Fruit fly (Drosophila melanogaster) whole organism, embryonic: ENCODE data around the gene Gr5a.

ENCODE experiments used
- CG10654 ChIP-seq: fragments of 200-800 bp; sonication (Bioruptor generic); optimal IDR thresholded peaks from 2 replicates; lab custom pipeline; 2016; ENCODE audit warnings: missing biosample characterization, missing genetic modification characterization
- CG11696 ChIP-seq: fragments of 200-800 bp; sonication (Bioruptor generic); IDR thresholded peaks from 2 replicates; pipeline ENCODE4 v1.3.6; 2022; ENCODE audit warnings: missing biosample characterization, missing genetic modification characterization
- CG12744 ChIP-seq: fragments of 200-800 bp; sonication (Bioruptor generic); optimal IDR thresholded peaks from 2 replicates; lab custom pipeline; 2016; ENCODE audit warnings: missing biosample characterization, missing genetic modification characterization
- CG13894 ChIP-seq: fragments of 200-800 bp; sonication (Bioruptor generic); optimal IDR thresholded peaks from 3 replicates; lab custom pipeline; 2018; ENCODE audit warnings: missing biosample characterization, mild to moderate bottlenecking, missing genetic modification characterization, moderate library complexity
- CG14860 ChIP-seq: fragments of 200-800 bp; sonication (Bioruptor generic); IDR thresholded peaks from 3 replicates; pipeline ENCODE4 v1.3.6; 2022; ENCODE audit warnings: missing biosample characterization, missing genetic modification characterization; ENCODE audit not compliant: partially characterized antibody
- CG15479 ChIP-seq: fragments of 200-800 bp; sonication (Bioruptor generic); optimal IDR thresholded peaks from 3 replicates; lab custom pipeline; 2019; ENCODE audit warnings: missing biosample characterization, mild to moderate bottlenecking, missing genetic modification characterization, moderate library complexity
- CG15514 ChIP-seq: fragments of 200-800 bp; sonication (Bioruptor generic); optimal IDR thresholded peaks from 3 replicates; lab custom pipeline; 2017; ENCODE audit warnings: missing biosample characterization, missing genetic modification characterization, mild to moderate bottlenecking, moderate library complexity, missing genetic modification reagents
- CG1603 ChIP-seq: fragments of 200-800 bp; sonication (Bioruptor generic); optimal IDR thresholded peaks from 2 replicates; lab custom pipeline; 2019; ENCODE audit warnings: missing biosample characterization, mild to moderate bottlenecking, missing genetic modification characterization, moderate library complexity
- CG2120 ChIP-seq: fragments of 200-800 bp; sonication (Bioruptor generic); optimal IDR thresholded peaks from 3 replicates; lab custom pipeline; 2016; ENCODE audit warnings: missing biosample characterization, missing genetic modification characterization
- CG5180 ChIP-seq: fragments of 200-800 bp; sonication (Bioruptor generic); optimal IDR thresholded peaks from 3 replicates; lab custom pipeline; 2017; ENCODE audit warnings: missing biosample characterization, missing genetic modification characterization, mild to moderate bottlenecking, moderate library complexity, missing genetic modification reagents
- CG6689 ChIP-seq: fragments of 200-800 bp; sonication (Bioruptor generic); IDR thresholded peaks from 2 replicates; pipeline ENCODE4 v1.3.6; 2022; ENCODE audit warnings: missing biosample characterization, missing genetic modification characterization
- CG8944 ChIP-seq: fragments of 200-800 bp; sonication (Bioruptor generic); optimal IDR thresholded peaks from 3 replicates; lab custom pipeline; 2016; ENCODE audit warnings: missing biosample characterization, missing genetic modification characterization
- CG9817 ChIP-seq: fragments of 200-800 bp; sonication (Bioruptor generic); optimal IDR thresholded peaks from 2 replicates; lab custom pipeline; 2018; ENCODE audit warnings: missing biosample characterization, mild to moderate bottlenecking, missing genetic modification characterization, moderate library complexity
- Dref ChIP-seq: fragments of 200-800 bp; sonication (Bioruptor generic); IDR thresholded peaks from 2 replicates; pipeline ENCODE4 v1.3.6; 2022; ENCODE audit warnings: missing biosample characterization, missing genetic modification characterization
- HLH54F ChIP-seq: fragments of 200-800 bp; sonication (Bioruptor generic); optimal IDR thresholded peaks from 3 replicates; lab custom pipeline; 2016; ENCODE audit warnings: missing biosample characterization, missing genetic modification characterization
- HLHmδ ChIP-seq: fragments of 200-800 bp; sonication (Bioruptor generic); optimal IDR thresholded peaks from 2 replicates; lab custom pipeline; 2018; ENCODE audit warnings: missing biosample characterization, mild to moderate bottlenecking, missing genetic modification characterization, moderate library complexity
- Hsf ChIP-seq: fragments of 200-800 bp; sonication (Bioruptor generic); optimal IDR thresholded peaks from 3 replicates; lab custom pipeline; 2016; ENCODE audit warnings: missing biosample characterization, missing genetic modification characterization
- Ptx1 ChIP-seq: fragments of 200-800 bp; sonication (Bioruptor generic); IDR thresholded peaks from 2 replicates; pipeline ENCODE4 v1.3.6; 2022; ENCODE audit warnings: missing biosample characterization, missing genetic modification characterization
- Sry-β ChIP-seq: fragments of 200-800 bp; sonication (Bioruptor generic); optimal IDR thresholded peaks from 2 replicates; lab custom pipeline; 2018; ENCODE audit warnings: missing biosample characterization, mild to moderate bottlenecking, missing genetic modification characterization, moderate library complexity
- bbx ChIP-seq: fragments of 200-800 bp; sonication (Bioruptor generic); IDR thresholded peaks from 2 replicates; pipeline ENCODE4 v1.3.6; 2022; ENCODE audit warnings: missing biosample characterization, missing genetic modification characterization; ENCODE audit not compliant: partially characterized antibody
- dmrt11E ChIP-seq: fragments of 200-800 bp; sonication (Bioruptor generic); optimal IDR thresholded peaks from 3 replicates; lab custom pipeline; 2018; ENCODE audit warnings: missing biosample characterization, mild to moderate bottlenecking, missing genetic modification characterization, moderate library complexity
- gcm ChIP-seq: fragments of 200-800 bp; sonication (Bioruptor generic); optimal IDR thresholded peaks from 2 replicates; lab custom pipeline; 2019; ENCODE audit warnings: missing biosample characterization, mild to moderate bottlenecking, missing genetic modification characterization, moderate library complexity
- hb ChIP-seq: fragments of 200-800 bp; sonication (Bioruptor generic); IDR thresholded peaks from 3 replicates; pipeline ENCODE4 v1.3.6; 2022; ENCODE audit warnings: missing biosample characterization, missing genetic modification characterization; ENCODE audit not compliant: partially characterized antibody
- inv ChIP-seq: fragments of 200-800 bp; sonication (Bioruptor generic); IDR thresholded peaks from 2 replicates; pipeline ENCODE4 v1.3.6; 2022; ENCODE audit warnings: missing biosample characterization, missing genetic modification characterization; ENCODE audit not compliant: partially characterized antibody
- luna ChIP-seq: fragments of 200-800 bp; sonication (Bioruptor generic); optimal IDR thresholded peaks from 2 replicates; lab custom pipeline; 2016; ENCODE audit warnings: missing biosample characterization, missing genetic modification characterization
- mam ChIP-seq: fragments of 200-800 bp; sonication (Bioruptor generic); optimal IDR thresholded peaks from 3 replicates; lab custom pipeline; 2016; ENCODE audit warnings: missing biosample characterization, missing genetic modification characterization
- mld ChIP-seq: fragments of 200-800 bp; sonication (Bioruptor generic); IDR thresholded peaks from 3 replicates; pipeline ENCODE4 v1.3.6; 2022; ENCODE audit warnings: missing biosample characterization, missing genetic modification characterization; ENCODE audit not compliant: partially characterized antibody
- phol ChIP-seq: fragments of 200-800 bp; sonication (Bioruptor generic); optimal IDR thresholded peaks from 3 replicates; lab custom pipeline; 2018; ENCODE audit warnings: missing biosample characterization, mild to moderate bottlenecking, missing genetic modification characterization, moderate library complexity
- pzg ChIP-seq: fragments of 200-800 bp; sonication (Bioruptor generic); optimal IDR thresholded peaks from 3 replicates; lab custom pipeline; 2018; ENCODE audit warnings: missing biosample characterization, mild to moderate bottlenecking, missing genetic modification characterization, moderate library complexity
- row ChIP-seq: fragments of 200-800 bp; sonication (Bioruptor generic); IDR thresholded peaks from 3 replicates; pipeline ENCODE4 v1.3.6; 2022; ENCODE audit warnings: missing biosample characterization, missing genetic modification characterization
- sc ChIP-seq, 3 experiments: fragments of >200 bp in 2 of 3; fragments of 200-800 bp in 1 of 3; sonication (Bioruptor generic) in 1 of 3; optimal IDR thresholded peaks; 2 replicates in 2 of 3; 3 replicates in 1 of 3; lab custom pipeline; 2017; ENCODE audit warnings: mild to moderate bottlenecking in 1 of 3, missing biosample characterization in 1 of 3, missing genetic modification characterization in 1 of 3, missing genetic modification reagents in 1 of 3
- schlank ChIP-seq: fragments of 200-800 bp; sonication (Bioruptor generic); optimal IDR thresholded peaks from 2 replicates; lab custom pipeline; 2018; ENCODE audit warnings: missing biosample characterization, mild to moderate bottlenecking, missing genetic modification characterization
- sd ChIP-seq: fragments of 200-800 bp; sonication (Bioruptor generic); optimal IDR thresholded peaks from 3 replicates; lab custom pipeline; 2018; ENCODE audit warnings: missing biosample characterization, mild to moderate bottlenecking, missing genetic modification characterization, moderate library complexity
- sens ChIP-seq: fragments of 200-800 bp; sonication (Bioruptor generic); peaks from one replicate; lab custom pipeline; 2016; ENCODE audit warnings: missing biosample characterization, missing genetic modification characterization
- slbo ChIP-seq: fragments of 200-800 bp; sonication (Bioruptor generic); IDR thresholded peaks from 2 replicates; pipeline ENCODE4 v1.3.6; 2022; ENCODE audit warnings: missing biosample characterization, missing genetic modification characterization
- sna ChIP-seq: fragments of 200-800 bp; sonication (Bioruptor generic); IDR thresholded peaks from 2 replicates; pipeline ENCODE4 v1.3.6; 2022; ENCODE audit warnings: missing biosample characterization, missing genetic modification characterization; ENCODE audit not compliant: partially characterized antibody
- trem ChIP-seq: fragments of 200-800 bp; optimal IDR thresholded peaks from 3 replicates; lab custom pipeline; 2019; ENCODE audit warnings: missing biosample characterization, mild to moderate bottlenecking, missing genetic modification characterization, moderate library complexity
- zen2 ChIP-seq: fragments of 200-800 bp; sonication (Bioruptor generic); IDR thresholded peaks from 3 replicates; pipeline ENCODE4 v1.3.6; 2022; ENCODE audit warnings: missing biosample characterization, missing genetic modification characterization; ENCODE audit not compliant: partially characterized antibody

Gr5a gene

dm6 chrX:5689417-5690215 is 9.2 kb downstream of the Gr5a start, which contains the start of the genes PGAP1 and cv (continued):
- no peak for TF ChIP-seq gcm (GFP tag; lab: Kevin White, UChicago)
- no peak for TF ChIP-seq Ptx1
- peak; percentile 37 for TF ChIP-seq HLH54F
- TF ChIP-seq zen2 (GFP tag; lab: Robert Waterston, UW), result peak; percentile 76
- 0 out of 3 replicates have a peak, but pooled peaks have one; percentile 37 for TF ChIP-seq mld (GFP tag; lab: Robert Waterston, UW)
- TF ChIP-seq pzg, result peak; percentile 42
- TF ChIP-seq CG10654 (GFP tag; lab: Kevin White, UChicago), result peak; percentile 11
- TF ChIP-seq hb, result no peak
- peak; percentile 45 for TF ChIP-seq phol
- no peak for TF ChIP-seq CG1603 (tag; lab: Kevin White, UChicago)
- no peak for TF ChIP-seq luna (GFP tag; lab: Kevin White, UChicago)
- TF ChIP-seq CG2120 (GFP tag; lab: Kevin White, UChicago), result peak; percentile 63
- peak; percentile 41 for TF ChIP-seq CG15514 (GFP tag; lab: Kevin White, UChicago)
- peak; percentile 26 for TF ChIP-seq sd
- no peak for TF ChIP-seq CG12744 (GFP tag; lab: Kevin White, UChicago)
- peak; percentile 24 for TF ChIP-seq Hsf (GFP tag; lab: Kevin White, UChicago)
- peak; percentile 42; the same call in 1 of the 2 replicates for TF ChIP-seq slbo (GFP tag; lab: Robert Waterston, UW)
- peak; percentile 75 for TF ChIP-seq row (GFP tag; lab: Robert Waterston, UW)
- peak; percentile 78 for TF ChIP-seq bbx (GFP tag; lab: Robert Waterston, UW)
- peak; percentile 78 for TF ChIP-seq Sry-β
- peak; percentile 60 for TF ChIP-seq CG5180 (GFP tag; lab: Kevin White, UChicago)
- peak; percentile 70; the same call in 2 of the 3 replicates for TF ChIP-seq CG14860 (GFP tag; lab: Robert Waterston, UW)
- TF ChIP-seq CG6689, result no peak
- no peak for TF ChIP-seq schlank (tag; lab: Kevin White, UChicago)
- peak; percentile 87 for TF ChIP-seq sens (GFP tag; lab: Kevin White, UChicago)
- TF ChIP-seq CG15479 (GFP tag; lab: Kevin White, UChicago), result peak; percentile 81
- peak; percentile 25 for TF ChIP-seq trem (tag; lab: Kevin White, UChicago)
- TF ChIP-seq Dref (GFP tag; lab: Robert Waterston, UW), result peak; percentile 80
- peak; percentile 89 for TF ChIP-seq CG13894
- peak; percentile 58; the same call in 1 of the 2 replicates for TF ChIP-seq sna (GFP tag; lab: Robert Waterston, UW)
- peak; percentile 3 for TF ChIP-seq CG8944 (GFP tag; lab: Kevin White, UChicago)
- peak; percentile 8 for TF ChIP-seq CG9817 (tag; lab: Kevin White, UChicago)
- TF ChIP-seq dmrt11E (tag; lab: Kevin White, UChicago), result peak; percentile 13
- no peak for TF ChIP-seq HLHmδ (GFP tag; lab: Kevin White, UChicago)
- TF ChIP-seq inv (GFP tag; lab: Robert Waterston, UW), result peak; percentile 72
- peak; percentile 16 for TF ChIP-seq mam (GFP tag; lab: Kevin White, UChicago)
- TF ChIP-seq CG11696 (GFP tag; lab: Robert Waterston, UW), result no peak
- TF ChIP-seq sc (optimal IDR thresholded peaks at IDR 0.05; lab: Kevin White, UChicago), result no peak
- no peak for TF ChIP-seq sc (GFP tag; optimal IDR thresholded peaks at IDR 0.05; lab: Kevin White, UChicago)
- TF ChIP-seq, all 482 proteins: peak for 126
